Fruit fly (Drosophila melanogaster) whole organism, prepupa: ENCODE data around the gene TpnC25D.

Experiments
- CG16779 ChIP-seq: fragments of 200-800 bp; sonication (Bioruptor generic); optimal IDR thresholded peaks from 3 replicates; lab custom pipeline; 2017; ENCODE audit warnings: missing biosample characterization, mild to moderate bottlenecking, missing genetic modification characterization
- CG6276 ChIP-seq: fragments of 200-800 bp; sonication (Bioruptor generic); optimal IDR thresholded peaks from 2 replicates; lab custom pipeline; 2017; ENCODE audit warnings: missing biosample characterization, mild to moderate bottlenecking, missing genetic modification characterization
- CG9139 ChIP-seq: fragments of 200-800 bp; sonication (Bioruptor generic); optimal IDR thresholded peaks from 3 replicates; lab custom pipeline; 2017; ENCODE audit warnings: missing biosample characterization, mild to moderate bottlenecking, missing genetic modification characterization
- Sox15 ChIP-seq: fragments of 200-800 bp; sonication (Bioruptor generic); optimal IDR thresholded peaks from 3 replicates; lab custom pipeline; 2016; ENCODE audit warnings: missing biosample characterization, missing genetic modification characterization
- topi ChIP-seq: fragments of 200-800 bp; sonication (Bioruptor generic); optimal IDR thresholded peaks from 3 replicates; lab custom pipeline; 2016; ENCODE audit warnings: missing biosample characterization, missing genetic modification characterization

DNA sequence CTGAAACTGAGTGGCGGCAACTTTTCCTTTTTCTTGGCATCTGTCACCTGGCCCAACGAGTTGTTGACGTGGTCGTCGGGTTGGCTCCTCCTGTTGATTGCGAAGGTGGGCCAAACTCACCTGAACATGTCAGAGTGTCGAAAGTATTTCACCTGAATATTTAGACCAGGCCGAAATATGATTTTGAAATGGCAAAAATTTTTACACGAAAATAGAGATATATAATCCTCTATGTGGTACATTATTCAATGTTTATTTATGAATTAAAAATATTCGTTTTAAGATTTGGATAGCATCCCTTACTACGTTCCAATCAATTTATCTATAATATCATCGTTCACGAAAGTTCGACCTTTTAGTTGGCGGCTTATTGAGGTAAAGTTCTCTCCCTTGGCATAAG is 1.5 kb upstream of the TpnC25D start, which contains the start of gene CG7742:
- no peak for TF ChIP-seq CG9139
- TF ChIP-seq Sox15 (GFP tag; lab: Kevin White, UChicago) = no peak
- no peak for TF ChIP-seq CG16779 (tag; lab: Kevin White, UChicago)
- no peak for TF ChIP-seq CG6276 (GFP tag; lab: Kevin White, UChicago)
- no peak for TF ChIP-seq topi (GFP tag; lab: Kevin White, UChicago)
